Fruit fly (Drosophila melanogaster) Kc167 (cell line): Measurements from ENCODE around the gene CG31883.

ENCODE experiments used
- Myc ChIP-seq: fragments of >200 bp; optimal IDR thresholded peaks from 2 replicates; lab custom pipeline; 2017; ENCODE audit warnings: missing external identifiers
- Sin3A ChIP-seq: fragments of >200 bp; optimal IDR thresholded peaks from 2 replicates; lab custom pipeline; 2018; ENCODE audit warnings: missing external identifiers
- h ChIP-seq: fragments of >200 bp; optimal IDR thresholded peaks from 3 replicates; lab custom pipeline; 2018; ENCODE audit warnings: missing external identifiers
- psq ChIP-seq: fragments of >200 bp; optimal IDR thresholded peaks from 2 replicates; lab custom pipeline; 2017; ENCODE audit warnings: missing external identifiers
- ttk ChIP-seq: sonication (Bioruptor generic); optimal IDR thresholded peaks from 2 replicates; lab custom pipeline; 2017; ENCODE audit warnings: missing external identifiers

DNA sequence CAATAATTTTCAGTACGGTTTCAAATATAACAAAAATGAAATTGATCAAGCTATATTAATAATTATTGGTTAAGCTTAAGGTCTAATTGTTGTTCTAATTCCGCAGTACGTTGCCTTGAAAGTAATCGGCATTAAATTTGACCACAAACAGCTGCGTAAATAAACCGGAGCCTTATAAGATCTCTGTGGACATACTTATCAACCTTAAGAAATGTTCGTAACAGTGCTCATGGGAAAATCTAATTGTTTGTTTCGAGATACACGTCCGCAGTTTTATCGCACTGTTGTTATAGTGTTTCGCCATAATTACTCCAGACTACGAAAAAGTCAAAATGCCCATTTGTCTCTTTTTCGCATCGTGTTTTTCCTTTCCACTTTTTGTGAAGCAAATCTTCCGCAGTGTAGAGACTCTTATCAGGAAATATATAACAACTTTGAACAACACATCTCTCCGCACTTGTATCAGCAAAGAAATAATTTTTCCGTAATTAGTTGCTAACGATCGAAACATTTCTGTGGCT lies 1.6 kb downstream of the CG31883 start:
- TF ChIP-seq Myc (no peak), psq (lab: Kevin White, UChicago) (no peak), h (lab: Kevin White, UChicago) (no peak), ttk (no peak), Sin3A (lab: Kevin White, UChicago) (no peak)
